Fruit fly (Drosophila melanogaster) whole organism, wandering third instar larva: Measurements from ENCODE around the gene Atg8a.

Experiments used
- Abd-B ChIP-seq: fragments of >200 bp; optimal IDR thresholded peaks from 2 replicates; lab custom pipeline; 2017; ENCODE audit warnings: missing biosample characterization, missing genetic modification characterization
- HLH106 ChIP-seq: fragments of 200-800 bp; optimal IDR thresholded peaks from 3 replicates; lab custom pipeline; 2019; ENCODE audit warnings: missing biosample characterization, mild to moderate bottlenecking, missing genetic modification characterization, moderate library complexity
- Hnf4 ChIP-seq: fragments of 200-800 bp; sonication (Bioruptor generic); optimal IDR thresholded peaks from 2 replicates; lab custom pipeline; 2016; ENCODE audit warnings: missing biosample characterization, mild to moderate bottlenecking, missing genetic modification characterization
- br ChIP-seq: fragments of 200-800 bp; sonication (Bioruptor generic); optimal IDR thresholded peaks from 2 replicates; lab custom pipeline; 2016; ENCODE audit warnings: missing biosample characterization, missing genetic modification characterization
- ey ChIP-seq: fragments of 200-800 bp; sonication (Bioruptor generic); optimal IDR thresholded peaks from 2 replicates; lab custom pipeline; 2016; ENCODE audit warnings: missing biosample characterization, missing genetic modification characterization
- jim ChIP-seq: fragments of 175-275, 200-325 bp; sonication (Bioruptor generic); optimal IDR thresholded peaks from 2 replicates; lab custom pipeline; 2016; ENCODE audit warnings: missing biosample characterization, mild to moderate bottlenecking, missing genetic modification characterization
- psq ChIP-seq: fragments of 200-800 bp; sonication (Bioruptor generic); optimal IDR thresholded peaks from 3 replicates; lab custom pipeline; 2017; ENCODE audit warnings: missing biosample characterization, mild to moderate bottlenecking, missing genetic modification characterization, moderate library complexity

DNA sequence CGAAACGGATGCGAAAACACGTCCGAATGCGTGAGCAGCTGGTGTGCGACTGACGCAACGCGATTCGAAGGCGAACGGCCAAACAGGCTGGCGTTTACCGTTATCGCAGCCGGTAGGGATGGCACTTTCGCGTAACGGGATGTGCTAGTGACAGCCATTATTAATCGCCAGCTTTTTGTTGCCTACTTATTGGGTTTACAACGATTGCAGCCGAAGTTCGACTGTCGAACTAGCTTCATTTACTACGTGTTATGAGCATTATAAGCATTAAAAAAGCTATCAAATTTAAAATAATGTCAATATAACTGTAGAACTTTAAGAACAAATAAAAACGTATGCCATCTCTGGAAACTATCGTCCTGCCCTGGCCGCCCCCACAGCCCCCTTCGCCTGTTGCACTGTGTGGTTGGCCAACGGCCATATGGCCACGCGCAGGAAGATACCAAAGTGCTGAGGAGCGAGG lies 10.5 kb downstream of the Atg8a start, which contains the start of gene Rph:
- TF ChIP-seq HLH106 (tag; lab: Kevin White, UChicago) (no peak), Abd-B (no peak), br (GFP tag; lab: Kevin White, UChicago) (no peak), psq (GFP tag; lab: Kevin White, UChicago) (no peak), ey (no peak), Hnf4 (GFP tag; lab: Kevin White, UChicago) (no peak), jim (GFP tag; lab: Kevin White, UChicago) (no peak)
